Worm (Caenorhabditis elegans): ENCODE measurements around the gene srh-239.

Gene srh-239

ce11 chrV:15480505-15481075 lies 35.1 kb downstream of the srh-239 start:
- TF ChIP-seq elt-2 (tag; optimal IDR thresholded peaks at IDR 0.05) (peak; percentile 33), nhr-23 (tag; optimal IDR thresholded peaks at IDR 0.05) (no peak), pqm-1 (tag; optimal IDR thresholded peaks at IDR 0.05) (peak; percentile 1)

- TF ChIP-seq elt-1 (tag; optimal IDR thresholded peaks at IDR 0.05): peak; percentile 34
- no peak for TF ChIP-seq nhr-12 (tag; optimal IDR thresholded peaks at IDR 0.05)
These were observed 35.8 kb downstream of the srh-239 start, which contains the start of gene nhr-150 for ce11 chrV:15481374-15481773. TSS of gene nhr-150 (minus strand) at chrV:15481465.

ce11 chrV:15483563-15483962 lies 38.0 kb downstream of the srh-239 start:
- TF ChIP-seq pqm-1 (tag; optimal IDR thresholded peaks at IDR 0.05) (peak; percentile 30), ztf-4 (tag; optimal IDR thresholded peaks at IDR 0.05) (no peak), nhr-28 (tag; optimal IDR thresholded peaks at IDR 0.05) (no peak), tbx-2 (tag; optimal IDR thresholded peaks at IDR 0.05) (no peak), jun-1 (tag; optimal IDR thresholded peaks at IDR 0.05) (peak; percentile 25), lin-39 (tag; optimal IDR thresholded peaks at IDR 0.05) (no peak), unc-62 (GFP tag; optimal IDR thresholded peaks at IDR 0.05) (no peak), nhr-67 (tag; optimal IDR thresholded peaks at IDR 0.05) (no peak), R02D3.7 (tag; optimal IDR thresholded peaks at IDR 0.05) (no peak), ama-1 (optimal IDR thresholded peaks at IDR 0.05) (no peak), fos-1 (tag; optimal IDR thresholded peaks at IDR 0.05) (no peak), pha-4 (tag; optimal IDR thresholded peaks at IDR 0.05) (peak; percentile 72), ceh-16 (tag; optimal IDR thresholded peaks at IDR 0.05) (no peak), nhr-23 (tag; optimal IDR thresholded peaks at IDR 0.05) (no peak), eor-1 (tag; optimal IDR thresholded peaks at IDR 0.05) (no peak), elt-2 (tag; optimal IDR thresholded peaks at IDR 0.05) (peak; percentile 25), nhr-25 (tag; optimal IDR thresholded peaks at IDR 0.05) (no peak), skn-1 (tag; optimal IDR thresholded peaks at IDR 0.05) (no peak), lsy-12 (tag; optimal IDR thresholded peaks at IDR 0.05) (no peak), ceh-28 (tag; optimal IDR thresholded peaks at IDR 0.05) (peak; percentile 58)

ce11 chrV:15484537-15484936 lies 39.0 kb downstream of the srh-239 start, which contains the start of gene C06B8.3:
TSS of gene C06B8.3 (minus strand) at chrV:15484637.
- TF ChIP-seq mml-1 (tag; optimal IDR thresholded peaks at IDR 0.05): no peak

ce11 chrV:15487764-15488163 lies 42.2 kb downstream of the srh-239 start, which contains the start of gene srw-21:
TSS of gene srw-21 (plus strand) at chrV:15488064.
- no peak for TF ChIP-seq nhr-25 (tag; optimal IDR thresholded peaks at IDR 0.05)
- no peak for TF ChIP-seq nhr-28 (tag; optimal IDR thresholded peaks at IDR 0.05)
- no peak for TF ChIP-seq ceh-16 (tag; optimal IDR thresholded peaks at IDR 0.05)
- TF ChIP-seq nhr-76 (tag; optimal IDR thresholded peaks at IDR 0.05): no peak
- TF ChIP-seq sea-2 (GFP tag; optimal IDR thresholded peaks at IDR 0.05): no peak
- TF ChIP-seq ama-1 (optimal IDR thresholded peaks at IDR 0.05): no peak

- no peak for TF ChIP-seq mdl-1 (tag; optimal IDR thresholded peaks at IDR 0.05)
- TF ChIP-seq nhr-67 (tag; optimal IDR thresholded peaks at IDR 0.05): no peak
- TF ChIP-seq elt-3 (tag; optimal IDR thresholded peaks at IDR 0.05): no peak
- no peak for TF ChIP-seq R02D3.7 (tag; optimal IDR thresholded peaks at IDR 0.05)
- TF ChIP-seq ceh-9 (tag; optimal IDR thresholded peaks at IDR 0.05): no peak
- TF ChIP-seq egl-27 (tag; optimal IDR thresholded peaks at IDR 0.05): no peak
- no peak for TF ChIP-seq nhr-23 (tag; optimal IDR thresholded peaks at IDR 0.05)
- no peak for TF ChIP-seq nhr-25 (tag; optimal IDR thresholded peaks at IDR 0.05)
- TF ChIP-seq nhr-76 (tag; optimal IDR thresholded peaks at IDR 0.05): no peak
- no peak for TF ChIP-seq fos-1 (tag; optimal IDR thresholded peaks at IDR 0.05)
- no peak for TF ChIP-seq unc-39 (tag; optimal IDR thresholded peaks at IDR 0.05)
- no peak for TF ChIP-seq nhr-28 (tag; optimal IDR thresholded peaks at IDR 0.05)
- no peak for TF ChIP-seq ceh-28 (tag; optimal IDR thresholded peaks at IDR 0.05)
- TF ChIP-seq ztf-11 (tag; optimal IDR thresholded peaks at IDR 0.05): no peak
- no peak for TF ChIP-seq aly-2 (tag; optimal IDR thresholded peaks at IDR 0.05)
- no peak for TF ChIP-seq nhr-11 (tag; optimal IDR thresholded peaks at IDR 0.05)
- no peak for TF ChIP-seq snpc-4 (tag; optimal IDR thresholded peaks at IDR 0.05)
These were observed 47.0 kb downstream of the srh-239 start, which contains the start of gene str-264 for ce11 chrV:15492518-15492917. TSS of gene str-264 (minus strand) at chrV:15492618.

All from whole organism, L3 larva.